Fruit fly (Drosophila melanogaster): ENCODE results near the gene CG7560.

CG7560 gene

dm6 chr3L:11408282-11409047 lies 16.5 kb upstream of the CG7560 start (continued):
- no peak for TF ChIP-seq Dp (GFP tag; optimal IDR thresholded peaks at IDR 0.05)
- TF ChIP-seq tio (GFP tag; optimal IDR thresholded peaks at IDR 0.05) = peak; percentile 2
- 0 out of 2 replicates have a peak, but pooled peaks have one; percentile 16 for TF ChIP-seq ranshi (GFP tag; IDR thresholded peaks at IDR 0.05)
- peak; percentile 15 for TF ChIP-seq cato (GFP tag; optimal IDR thresholded peaks at IDR 0.05; ENCODE audit: borderline replicate concordance)
- TF ChIP-seq CG17361 (GFP tag; IDR thresholded peaks at IDR 0.05) = peak; percentile 48; the same call in 2 of the 3 replicates
- TF ChIP-seq CG18262 (tag; optimal IDR thresholded peaks at IDR 0.05) = peak; percentile 56
- TF ChIP-seq Atf-2 (GFP tag; optimal IDR thresholded peaks at IDR 0.05) = peak; percentile 1
- peak; percentile 39 for TF ChIP-seq Six4 (GFP tag; optimal IDR thresholded peaks at IDR 0.05)
- no peak for TF ChIP-seq CHES-1-like (GFP tag; optimal IDR thresholded peaks at IDR 0.05)
- TF ChIP-seq Ptx1 (GFP tag; IDR thresholded peaks at IDR 0.05) = peak; percentile 23; the same call in 1 of the 2 replicates
- peak; percentile 33 for TF ChIP-seq Camta (GFP tag; optimal IDR thresholded peaks at IDR 0.05)
- peak; percentile 91 for TF ChIP-seq sens (GFP tag)
- TF ChIP-seq dan (GFP tag; IDR thresholded peaks at IDR 0.05) = no peak
- peak; percentile 17 to 24 for TF ChIP-seq dpn (GFP tag; optimal IDR thresholded peaks at IDR 0.05)
- TF ChIP-seq H15 (GFP tag; IDR thresholded peaks at IDR 0.05) = no peak
- TF ChIP-seq Awh (GFP tag; IDR thresholded peaks at IDR 0.05) = 0 out of 2 replicates have a peak, but pooled peaks have one; percentile 40
- TF ChIP-seq lilli (GFP tag; optimal IDR thresholded peaks at IDR 0.05) = peak; percentile 12
- peak; percentile 50 for TF ChIP-seq CG17359 (tag; optimal IDR thresholded peaks at IDR 0.05)
- 0 out of 2 replicates have a peak, but pooled peaks have one; percentile 8 for TF ChIP-seq CG9932 (GFP tag; IDR thresholded peaks at IDR 0.05)
- no peak for TF ChIP-seq TFAM (GFP tag; optimal IDR thresholded peaks at IDR 0.05)
- peak; percentile 24 for TF ChIP-seq CG13624 (GFP tag; optimal IDR thresholded peaks at IDR 0.05)
- TF ChIP-seq gro (GFP tag; optimal IDR thresholded peaks at IDR 0.05) = peak; percentile 16
- TF ChIP-seq Sox102F (GFP tag; optimal IDR thresholded peaks at IDR 0.05) = peak; percentile 38
- TF ChIP-seq unpg (GFP tag; optimal IDR thresholded peaks at IDR 0.05) = peak; percentile 28
- TF ChIP-seq CG5245 (GFP tag; optimal IDR thresholded peaks at IDR 0.05) = no peak
- TF ChIP-seq CG9727 (GFP tag; optimal IDR thresholded peaks at IDR 0.05) = peak; percentile 38
- TF ChIP-seq CG8388 (GFP tag; optimal IDR thresholded peaks at IDR 0.05) = peak; percentile 32
- TF ChIP-seq chinmo (GFP tag; IDR thresholded peaks at IDR 0.05; ENCODE audit: partially characterized antibody) = no peak
- TF ChIP-seq onecut (GFP tag; IDR thresholded peaks at IDR 0.05) = no peak; the same call in 1 of the 2 replicates
- TF ChIP-seq grau (tag; optimal IDR thresholded peaks at IDR 0.05) = peak; percentile 34
- TF ChIP-seq CG31441 (GFP tag; IDR thresholded peaks at IDR 0.05) = peak; percentile 49
- no peak for TF ChIP-seq CG5953 (GFP tag; IDR thresholded peaks at IDR 0.05)
- TF ChIP-seq otp (GFP tag; IDR thresholded peaks at IDR 0.05) = 0 out of 3 replicates have a peak, but pooled peaks have one; percentile 11
- peak; percentile 10 for TF ChIP-seq Ssrp (tag; optimal IDR thresholded peaks at IDR 0.05)
- peak; percentile 52 for TF ChIP-seq Oli (tag; optimal IDR thresholded peaks at IDR 0.05)
- TF ChIP-seq nom (GFP tag; optimal IDR thresholded peaks at IDR 0.05) = no peak
- TF ChIP-seq Abd-B (GFP tag; optimal IDR thresholded peaks at IDR 0.05) = peak; percentile 8
- TF ChIP-seq CG2199 (GFP tag; IDR thresholded peaks at IDR 0.05) = no peak
- no peak for TF ChIP-seq CG11093 (GFP tag; IDR thresholded peaks at IDR 0.05)
- TF ChIP-seq zf30C (GFP tag; optimal IDR thresholded peaks at IDR 0.05) = peak; percentile 18
- TF ChIP-seq dmrt11E (tag; optimal IDR thresholded peaks at IDR 0.05) = peak; percentile 8
- peak; percentile 40 for TF ChIP-seq slp2 (GFP tag; optimal IDR thresholded peaks at IDR 0.05)
- TF ChIP-seq seq (GFP tag; IDR thresholded peaks at IDR 0.05) = peak; percentile 46; the same call in 1 of the 2 replicates
- peak; percentile 17 for TF ChIP-seq bcd (GFP tag; optimal IDR thresholded peaks at IDR 0.05)
- no peak for TF ChIP-seq dati (GFP tag; IDR thresholded peaks at IDR 0.05)
- no peak for TF ChIP-seq Gug (GFP tag; IDR thresholded peaks at IDR 0.05)
- TF ChIP-seq CG7839 (tag; optimal IDR thresholded peaks at IDR 0.05) = peak; percentile 62
- no peak for TF ChIP-seq zen (tag; optimal IDR thresholded peaks at IDR 0.05)
- no peak for TF ChIP-seq B-H2 (GFP tag; optimal IDR thresholded peaks at IDR 0.05)
